Fruit fly (Drosophila melanogaster) whole organism, pupa: ENCODE measurements around the gene Pglym87.

Experiments used
- CG12605 ChIP-seq: fragments of 200-800 bp; sonication (Bioruptor generic); IDR thresholded peaks from 2 replicates; pipeline ENCODE4 v1.3.6; 2022; ENCODE audit warnings: missing biosample characterization, missing genetic modification characterization
- CG13204 ChIP-seq: fragments of 200-800 bp; sonication (Bioruptor generic); optimal IDR thresholded peaks from 2 replicates; lab custom pipeline; 2018; ENCODE audit warnings: missing biosample characterization, mild to moderate bottlenecking, missing genetic modification characterization, moderate library complexity
- CG15710 ChIP-seq: fragments of 200-800 bp; sonication (Bioruptor generic); optimal IDR thresholded peaks from 2 replicates; lab custom pipeline; 2018; ENCODE audit warnings: missing biosample characterization, mild to moderate bottlenecking, missing genetic modification characterization, moderate library complexity
- CG17806 ChIP-seq: fragments of 200-800 bp; sonication (Bioruptor generic); optimal IDR thresholded peaks from 2 replicates; lab custom pipeline; 2018; ENCODE audit warnings: missing biosample characterization, mild to moderate bottlenecking, missing genetic modification characterization, moderate library complexity
- CG32121 ChIP-seq: fragments of 200-800 bp; sonication (Bioruptor generic); IDR thresholded peaks from 2 replicates; pipeline ENCODE4 v1.3.6; 2022; ENCODE audit warnings: missing biosample characterization, missing genetic modification characterization
- CG34367 ChIP-seq: fragments of 200-800 bp; sonication (Bioruptor generic); optimal IDR thresholded peaks from 2 replicates; lab custom pipeline; 2018; ENCODE audit warnings: missing biosample characterization, mild to moderate bottlenecking, missing genetic modification characterization
- CG4496 ChIP-seq: fragments of 200-800 bp; sonication (Bioruptor generic); IDR thresholded peaks from 3 replicates; pipeline ENCODE4 v1.3.6; 2022; ENCODE audit warnings: missing biosample characterization, missing genetic modification characterization
- CG9948 ChIP-seq: fragments of 200-800 bp; sonication (Bioruptor generic); optimal IDR thresholded peaks from 2 replicates; lab custom pipeline; 2018; ENCODE audit warnings: missing biosample characterization, mild to moderate bottlenecking, missing genetic modification characterization, moderate library complexity
- D1 ChIP-seq: fragments of 200-800 bp; sonication (Bioruptor generic); optimal IDR thresholded peaks from 2 replicates; lab custom pipeline; 2018; ENCODE audit warnings: missing biosample characterization, mild to moderate bottlenecking, missing genetic modification characterization, moderate library complexity
- EcR ChIP-seq: fragments of 200-800 bp; sonication (Bioruptor generic); optimal IDR thresholded peaks from 3 replicates; lab custom pipeline; 2019; ENCODE audit warnings: missing biosample characterization, missing genetic modification characterization, mild to moderate bottlenecking, moderate library complexity, missing genetic modification reagents

- TF ChIP-seq CG9948 (no peak), CG15710 (tag; lab: Kevin White, UChicago) (no peak), CG4496 (no peak), CG13204 (no peak), CG34367 (tag; lab: Kevin White, UChicago) (no peak), D1 (no peak), CG32121 (GFP tag; lab: Robert Waterston, UW) (no peak), EcR (GFP tag; lab: Kevin White, UChicago) (no peak), CG17806 (no peak), CG12605 (GFP tag; lab: Robert Waterston, UW) (no peak)
Observed at dm6 chr3R:12211552-12211951, 21.0 kb downstream of the Pglym87 start.
